Fruit fly (Drosophila melanogaster): ENCODE data around the gene CG7627.

Gene CG7627

DNA sequence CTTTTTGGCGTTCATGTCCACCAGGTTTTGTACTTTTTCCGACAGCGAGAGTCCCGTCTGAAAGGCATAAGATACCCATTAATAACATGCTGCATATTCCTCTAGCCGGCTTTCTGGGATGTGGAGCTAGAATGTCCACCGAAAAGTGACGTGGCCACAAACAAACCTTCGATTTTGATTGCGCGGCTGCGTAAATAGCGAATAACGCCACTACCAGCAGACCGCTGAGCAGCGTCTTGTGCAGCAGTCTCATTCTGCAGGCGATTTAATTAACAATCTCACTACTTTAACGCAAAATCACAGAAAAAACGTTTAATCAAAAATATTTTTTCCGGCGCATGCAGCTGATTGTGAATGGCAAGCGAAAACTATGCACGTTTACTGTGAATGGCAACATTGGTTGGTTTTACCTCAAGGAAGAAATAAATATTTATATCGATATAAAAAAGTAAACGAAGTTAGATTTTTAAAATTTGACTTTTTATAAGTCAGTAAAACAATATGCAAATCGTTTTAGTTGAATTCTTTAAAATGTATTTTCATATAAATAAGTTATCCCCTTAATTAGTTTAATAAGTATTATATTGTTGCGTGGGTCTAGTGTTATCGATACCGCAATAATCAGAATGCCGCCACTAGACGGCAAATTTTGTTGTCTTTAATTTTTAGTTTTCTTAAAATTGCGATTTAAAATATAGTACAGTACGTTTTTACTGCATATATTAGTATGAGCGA is 54.3 kb downstream of the CG7627 start, which contains the start of the genes Ostgamma and Mettl14:
Gene Ostgamma, minus strand, starts transcription at position 376 of the 735 bp plus-strand sequence.
Gene Mettl14, plus strand, starts transcription at position 611 of the 735 bp plus-strand sequence.
- TF ChIP-seq pad (GFP tag; optimal IDR thresholded peaks at IDR 0.05) (no peak), toe (GFP tag; optimal IDR thresholded peaks at IDR 0.05) (no peak), CG1620 (GFP tag; optimal IDR thresholded peaks at IDR 0.05) (no peak), Hr96 (GFP tag; optimal IDR thresholded peaks at IDR 0.05) (no peak), CG5204 (GFP tag; optimal IDR thresholded peaks at IDR 0.05) (no peak), cnc (optimal IDR thresholded peaks at IDR 0.05) (no peak), CG33017 (tag; optimal IDR thresholded peaks at IDR 0.05) (no peak), cic (GFP tag; optimal IDR thresholded peaks at IDR 0.05) (no peak), CG11617 (GFP tag; optimal IDR thresholded peaks at IDR 0.05) (peak; percentile 20), kay (GFP tag; ENCODE audit: borderline replicate concordance) (no peak), tj (GFP tag; optimal IDR thresholded peaks at IDR 0.05) (no peak), CG7045 (GFP tag; optimal IDR thresholded peaks at IDR 0.05) (no peak), Clk (GFP tag; optimal IDR thresholded peaks at IDR 0.05) (no peak), Mnt (GFP tag; optimal IDR thresholded peaks at IDR 0.05) (peak; percentile 40), CG12768 (GFP tag; optimal IDR thresholded peaks at IDR 0.05) (no peak), ovo (GFP tag; optimal IDR thresholded peaks at IDR 0.05) (no peak), bab1 (GFP tag; optimal IDR thresholded peaks at IDR 0.05) (peak; percentile 41), CG7101 (tag; optimal IDR thresholded peaks at IDR 0.05) (peak; percentile 39), CG14711 (tag; optimal IDR thresholded peaks at IDR 0.05) (peak; percentile 64), Crg-1 (GFP tag; optimal IDR thresholded peaks at IDR 0.05) (no peak)
